Worm (Caenorhabditis elegans): Measurements from ENCODE around the gene ceh-76.

ce11 chrV:8035947-8036346, 41.5 kb upstream of the ceh-76 start, which contains the start of gene ZC513.14:
- TF ChIP-seq Y22D7AL.16 (tag; optimal IDR thresholded peaks at IDR 0.05), result no peak
- no peak for TF ChIP-seq che-1 (tag; optimal IDR thresholded peaks at IDR 0.05)
- TF ChIP-seq dve-1 (tag; optimal IDR thresholded peaks at IDR 0.05), result no peak
- TF ChIP-seq sox-4 (tag; optimal IDR thresholded peaks at IDR 0.05), result no peak
- no peak for TF ChIP-seq fkh-10 (GFP tag; optimal IDR thresholded peaks at IDR 0.05)
- TF ChIP-seq hlh-6 (tag; optimal IDR thresholded peaks at IDR 0.05), result no peak

Data from whole organism, late embryonic.